Worm (Caenorhabditis elegans): ENCODE measurements around the gene asp-19.

- no peak for TF ChIP-seq nhr-25 (tag; optimal IDR thresholded peaks at IDR 0.05)
- TF ChIP-seq ceh-82 (tag; optimal IDR thresholded peaks at IDR 0.05), result no peak
- TF ChIP-seq ztf-4 (tag; optimal IDR thresholded peaks at IDR 0.05), result no peak
- TF ChIP-seq fos-1 (tag; optimal IDR thresholded peaks at IDR 0.05), result no peak
- no peak for TF ChIP-seq nhr-10 (tag; optimal IDR thresholded peaks at IDR 0.05)
- TF ChIP-seq unc-62 (GFP tag; optimal IDR thresholded peaks at IDR 0.05), result no peak
- no peak for TF ChIP-seq nhr-23 (tag; optimal IDR thresholded peaks at IDR 0.05)
Observed at ce11 chrV:18710045-18710490, 19.1 kb downstream of the asp-19 start.
